Fruit fly (Drosophila melanogaster) whole organism, larva: Measurements from ENCODE around the gene Mst57Dc.

Experiments
- noc ChIP-seq: fragments of 200-800 bp; sonication (Bioruptor generic); optimal IDR thresholded peaks from 3 replicates; lab custom pipeline; 2019; ENCODE audit warnings: missing biosample characterization, mild to moderate bottlenecking, missing genetic modification characterization, moderate library complexity

The Mst57Dc gene

DNA sequence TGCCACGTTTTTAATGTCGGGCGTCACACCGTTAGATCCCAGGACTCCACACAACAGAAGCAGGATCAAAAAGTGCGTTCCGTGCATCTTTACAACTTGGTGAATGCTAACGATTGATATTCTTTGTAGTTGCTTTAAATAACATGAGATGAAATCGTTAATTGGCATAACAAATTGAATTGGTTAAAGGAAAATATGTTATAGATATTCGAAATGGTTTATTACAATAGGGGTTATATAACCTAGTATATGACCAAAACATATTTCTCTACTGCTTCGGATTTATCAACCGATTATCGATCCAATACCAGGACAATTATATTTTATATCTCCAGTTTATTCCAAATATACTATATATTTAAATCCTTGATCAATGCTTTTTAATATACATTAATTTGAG is at the start of gene Mst57Dc:
Mst57Dc (minus strand) TSS at position 101 of the 400 bp plus-strand sequence.
- TF ChIP-seq noc (tag; lab: Kevin White, UChicago), result no peak

dm6 chr3R:25877064-25877463 is 47.6 kb upstream of the Mst57Dc start:
- TF ChIP-seq noc (tag; lab: Kevin White, UChicago), result no peak

DNA sequence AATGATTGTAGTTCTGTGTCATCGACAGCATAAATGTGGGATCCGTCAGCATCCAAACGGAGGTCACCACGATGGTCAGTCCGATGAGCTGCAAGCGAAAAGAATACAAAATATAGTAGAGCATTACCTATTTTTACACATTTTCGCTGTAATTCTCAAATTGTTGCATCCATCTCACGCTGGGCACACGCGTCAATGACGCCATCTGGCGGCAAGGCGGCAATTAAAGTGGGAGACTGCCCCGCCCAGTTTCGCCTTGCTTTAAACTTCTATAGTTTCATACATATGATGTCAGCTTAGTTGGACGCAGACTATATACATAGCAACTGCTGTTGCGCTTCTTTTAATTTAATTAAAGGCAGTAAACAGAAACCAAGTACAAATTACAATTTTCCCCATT is 47.1 kb upstream of the Mst57Dc start:
- TF ChIP-seq noc (tag; lab: Kevin White, UChicago), result no peak

DNA sequence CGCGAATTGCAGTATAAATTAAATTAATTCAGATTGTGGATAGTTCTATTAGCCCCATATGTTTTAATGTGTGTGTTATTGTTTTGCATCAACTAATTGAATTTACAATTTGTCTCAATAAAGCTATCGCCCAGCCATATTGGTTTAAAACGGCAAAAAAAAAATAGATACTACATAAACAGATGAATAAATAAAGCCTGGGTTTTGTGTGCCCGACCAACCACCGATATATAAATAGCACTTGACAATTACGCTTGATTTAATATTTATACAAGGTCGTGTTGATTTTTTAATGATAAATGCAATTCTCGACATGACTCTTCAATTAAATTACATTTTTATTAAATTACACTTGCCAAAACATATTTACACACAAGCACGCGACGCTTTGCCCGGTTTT is 40.9 kb upstream of the Mst57Dc start:
- no peak for TF ChIP-seq noc (tag; lab: Kevin White, UChicago)

DNA sequence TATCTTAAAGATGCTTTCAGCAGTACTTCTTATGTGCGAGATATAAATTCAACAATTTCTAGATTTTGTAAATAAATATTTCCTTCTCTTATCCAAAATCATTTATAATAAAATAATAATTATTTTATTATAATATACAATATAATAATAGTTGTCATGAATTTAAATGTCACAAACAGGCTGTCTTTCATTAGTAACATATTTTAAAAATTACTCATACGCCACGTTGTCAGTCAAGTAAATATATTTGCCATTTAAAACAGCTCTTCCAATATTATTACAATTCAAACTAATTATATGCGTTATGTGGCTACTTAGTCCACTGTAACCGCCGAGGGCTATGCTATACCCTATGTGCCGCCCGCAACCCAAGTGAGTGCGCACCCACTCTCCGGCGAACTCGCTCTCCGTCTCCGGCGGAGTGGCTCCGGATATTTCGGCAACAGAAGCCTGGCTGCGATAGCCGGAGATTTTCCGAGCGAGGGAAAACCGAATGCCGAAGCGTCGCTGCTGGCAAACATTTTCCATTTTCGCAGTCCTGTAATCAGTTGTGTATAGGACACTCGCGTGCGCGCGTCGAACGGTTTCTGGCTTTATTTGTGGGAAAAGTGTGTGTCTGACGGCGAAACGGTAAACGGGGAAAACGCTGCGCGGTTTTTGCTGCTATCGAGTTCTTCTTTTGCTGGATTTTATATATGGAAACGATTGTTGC is 26.3 kb upstream of the Mst57Dc start, which contains the start of gene CG5890:
CG5890 (plus strand) TSS at position 561 of the 712 bp plus-strand sequence.
- no peak for TF ChIP-seq noc (tag; lab: Kevin White, UChicago)

DNA sequence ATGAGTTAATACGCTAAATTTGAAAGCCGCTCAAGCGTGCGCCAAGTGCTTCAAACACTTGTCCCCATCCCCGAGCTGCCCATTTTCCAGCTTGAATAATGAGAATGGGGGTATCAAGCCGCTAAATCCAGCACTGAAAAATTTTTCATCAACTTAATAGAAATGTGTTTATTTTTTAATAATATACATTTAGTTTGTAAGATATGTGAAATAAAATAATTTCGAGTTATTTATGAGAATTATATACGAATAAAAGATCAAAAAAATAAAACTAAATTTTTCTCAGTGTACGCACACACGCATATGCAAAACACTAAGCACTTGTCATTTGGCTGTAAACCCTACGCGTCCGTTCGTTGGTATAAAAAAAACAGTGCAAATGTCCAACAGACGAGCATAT is 25.3 kb upstream of the Mst57Dc start:
- no peak for TF ChIP-seq noc (tag; lab: Kevin White, UChicago)

- no peak for TF ChIP-seq noc (tag; lab: Kevin White, UChicago)
These were observed 21.8 kb upstream of the Mst57Dc start, which contains the start of the genes CG14545 and CG5886 for dm6 chr3R:25851224-25851682. CG14545 (minus strand) TSS chr3R:25851291. CG5886 (plus strand) TSS chr3R:25851632.

DNA sequence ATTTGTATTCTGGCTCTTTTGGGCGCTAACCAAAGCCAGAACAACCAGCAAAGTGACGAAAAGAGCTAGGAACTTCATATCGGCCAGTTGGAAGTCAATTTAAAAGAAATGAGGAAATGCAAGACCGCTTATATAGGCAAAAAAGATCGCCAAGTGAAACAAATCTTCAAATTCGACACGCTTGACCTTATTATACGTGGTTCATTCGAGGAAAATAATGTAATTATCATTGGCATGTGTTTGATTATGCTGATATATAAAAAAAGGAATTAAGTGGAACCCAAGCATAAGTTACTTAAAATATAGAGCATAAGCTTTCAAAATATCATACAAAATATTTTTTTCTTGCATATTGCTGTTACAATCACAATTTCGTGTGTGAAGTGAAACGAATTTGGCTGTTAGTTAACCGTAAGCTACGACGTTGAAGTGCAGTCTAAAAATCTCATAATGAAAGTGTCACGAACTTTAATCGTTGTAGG is 2.3 kb upstream of the Mst57Dc start, which contains the start of the genes Mst57Da and alpha4GT2:
Mst57Da (minus strand) TSS at position 101 of the 482 bp plus-strand sequence.
alpha4GT2 (plus strand) TSS at position 432 of the 482 bp plus-strand sequence.
- no peak for TF ChIP-seq noc (tag; lab: Kevin White, UChicago)

- TF ChIP-seq noc (tag; lab: Kevin White, UChicago), result no peak
These were observed 1.3 kb upstream of the Mst57Dc start, which contains the start of gene Mst57Db for dm6 chr3R:25830814-25831213. Mst57Db (minus strand) TSS chr3R:25830914.

DNA sequence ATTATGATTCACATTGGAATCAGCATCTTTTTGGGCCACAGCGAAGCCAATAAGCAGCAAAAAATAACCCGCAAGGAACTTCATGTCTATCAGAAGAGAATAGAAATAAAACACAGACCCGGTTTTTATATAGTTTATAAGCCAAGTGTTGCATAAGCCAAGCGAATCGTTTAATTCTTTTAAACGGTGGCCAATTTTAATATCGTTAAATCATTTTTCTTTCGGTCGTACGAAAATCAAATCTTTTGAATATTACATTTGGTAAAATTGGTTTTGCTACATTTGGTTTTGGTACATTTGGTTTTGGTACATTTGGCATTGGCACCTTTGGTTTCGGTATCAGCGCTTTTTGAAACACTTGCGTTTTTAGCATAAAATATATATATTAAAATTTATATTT is 630 bp upstream of the Mst57Dc start, which contains the start of gene Sfp96F:
Sfp96F (minus strand) TSS at position 101 of the 400 bp plus-strand sequence.
- TF ChIP-seq noc (tag; lab: Kevin White, UChicago), result no peak

dm6 chr3R:25815179-25815578 is 14.3 kb downstream of the Mst57Dc start, which contains the start of gene CG14354:
CG14354 (plus strand) TSS chr3R:25815479.
- TF ChIP-seq noc (tag; lab: Kevin White, UChicago), result no peak

DNA sequence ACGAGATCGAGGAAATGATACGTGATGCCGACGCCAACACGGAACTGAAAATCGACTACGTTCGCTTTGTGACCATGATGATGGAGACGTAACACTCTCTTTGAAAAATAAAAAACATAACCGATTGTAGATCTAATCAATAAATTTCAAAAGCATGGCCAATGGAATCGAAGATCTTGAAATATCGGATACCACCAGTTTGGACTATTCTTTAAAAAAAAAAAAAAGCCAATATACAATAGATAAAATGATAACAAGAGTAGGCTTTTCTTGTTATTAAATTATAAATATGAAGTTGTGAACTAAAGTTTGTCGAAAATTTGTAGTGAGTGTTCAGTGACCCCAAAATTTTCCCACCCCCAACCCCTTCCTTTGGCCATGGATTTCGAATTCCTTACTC is 17.9 kb downstream of the Mst57Dc start, which contains the start of the genes Acam and CG17770:
Acam (plus strand) TSS at position 301 of the 400 bp plus-strand sequence.
CG17770 (plus strand) TSS at position 301 of the 400 bp plus-strand sequence.
- no peak for TF ChIP-seq noc (tag; lab: Kevin White, UChicago)

DNA sequence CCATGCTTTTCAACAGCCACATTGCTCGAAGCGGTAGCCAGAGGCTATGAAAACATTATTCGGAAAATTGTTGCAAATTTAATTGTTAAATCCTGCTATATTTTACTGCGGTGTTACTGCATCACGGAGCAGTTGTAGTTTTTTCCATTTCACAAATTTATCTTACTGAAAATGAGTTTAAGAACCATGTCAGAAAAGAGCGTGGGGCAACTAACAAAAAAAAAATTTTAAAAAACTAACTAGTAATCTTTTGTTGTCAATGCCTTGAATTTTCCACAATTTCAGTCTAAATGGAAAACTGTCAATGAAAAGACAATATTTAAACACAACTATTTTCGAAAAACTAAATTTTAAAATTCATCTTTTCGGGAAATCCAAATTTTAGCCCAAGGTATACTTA is 18.7 kb downstream of the Mst57Dc start, which contains the start of gene CG5024:
CG5024 (plus strand) TSS at position 301 of the 400 bp plus-strand sequence.
- no peak for TF ChIP-seq noc (tag; lab: Kevin White, UChicago)

dm6 chr3R:25806145-25806544 is 23.4 kb downstream of the Mst57Dc start, which contains the start of gene BG642167:
BG642167 (plus strand) TSS chr3R:25806445.
- TF ChIP-seq noc (tag; lab: Kevin White, UChicago), result no peak

DNA sequence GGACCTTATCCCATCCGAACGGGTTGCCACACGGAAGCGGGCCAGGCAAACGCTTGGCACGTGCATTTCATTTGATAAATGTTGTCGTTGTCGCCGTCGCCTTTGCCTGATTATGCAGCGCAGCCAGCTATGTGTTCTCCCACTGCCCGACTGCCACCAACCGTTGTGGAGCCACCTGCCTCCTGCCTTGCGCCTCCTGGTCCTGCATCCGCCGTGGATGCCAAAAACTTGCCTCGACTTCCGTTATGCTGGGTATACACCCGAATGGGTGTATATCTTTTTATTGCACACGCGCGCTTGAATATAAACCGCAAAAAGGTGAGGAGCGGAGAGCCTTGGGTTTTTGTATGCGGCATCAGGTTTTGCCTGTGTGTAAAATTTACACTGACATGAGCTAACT is 37.7 kb downstream of the Mst57Dc start:
- TF ChIP-seq noc (tag; lab: Kevin White, UChicago), result no peak

DNA sequence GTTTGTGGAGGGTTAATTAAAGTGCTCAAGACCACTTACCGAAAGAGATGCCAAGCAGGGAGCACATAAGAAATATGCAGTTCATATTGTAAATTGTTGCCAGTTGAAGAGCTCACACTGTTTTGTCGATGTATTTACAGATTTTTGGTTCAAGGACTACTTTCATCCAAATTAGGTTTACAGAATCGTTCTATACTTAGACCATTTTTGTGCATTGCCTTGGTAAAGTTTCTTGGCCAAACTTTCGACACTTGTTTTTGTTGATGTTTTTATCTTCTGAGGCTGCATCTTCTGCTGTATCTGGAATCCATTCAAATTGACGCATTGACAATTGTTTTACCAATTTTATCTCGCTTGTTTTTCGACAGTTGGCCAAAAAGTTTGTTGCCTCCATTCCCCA is 39.1 kb downstream of the Mst57Dc start, which contains the start of gene CG31093:
CG31093 (minus strand) TSS at position 101 of the 400 bp plus-strand sequence.
- no peak for TF ChIP-seq noc (tag; lab: Kevin White, UChicago)
